Worm (Caenorhabditis elegans): ENCODE measurements around the gene C01G5.3.

The C01G5.3 gene

ce11 chrIV:6535908-6536307 lies at the start of gene C01G5.3:
C01G5.3 (plus strand) TSS chrIV:6536208.
- TF ChIP-seq jun-1 (tag; optimal IDR thresholded peaks at IDR 0.05) (no peak), dmd-8 (GFP tag; IDR thresholded peaks at IDR 0.05) (no peak), lim-7 (GFP tag; IDR thresholded peaks at IDR 0.05) (no peak), fkh-10 (GFP tag; optimal IDR thresholded peaks at IDR 0.05) (no peak), lir-3 (tag; optimal IDR thresholded peaks at IDR 0.05) (no peak), tag-97 (GFP tag; IDR thresholded peaks at IDR 0.05) (no peak), nhr-77 (tag; optimal IDR thresholded peaks at IDR 0.05) (no peak), aly-2 (tag; optimal IDR thresholded peaks at IDR 0.05) (no peak), Y5F2A.4 (GFP tag; optimal IDR thresholded peaks at IDR 0.05) (no peak), spr-1 (tag; optimal IDR thresholded peaks at IDR 0.05) (no peak), pqm-1 (tag; optimal IDR thresholded peaks at IDR 0.05) (no peak), ceh-20 (GFP tag; IDR thresholded peaks at IDR 0.05) (no peak), mdt-29 (GFP tag; IDR thresholded peaks at IDR 0.05) (no peak), hlh-11 (tag; optimal IDR thresholded peaks at IDR 0.05) (no peak)

- TF ChIP-seq F44E2.7 (GFP tag; IDR thresholded peaks at IDR 0.05) (no peak), hlh-11 (tag; optimal IDR thresholded peaks at IDR 0.05) (no peak), spr-1 (tag; optimal IDR thresholded peaks at IDR 0.05) (no peak), madf-9 (GFP tag; conservative IDR thresholded peaks at IDR 0.05) (no peak), daf-12 (tag; optimal IDR thresholded peaks at IDR 0.05) (no peak)
Observed at ce11 chrIV:6487047-6487446, 49.0 kb upstream of the C01G5.3 start, which contains the start of gene Y73B6BL.37. Y73B6BL.37 (plus strand) TSS chrIV:6487347.

- TF ChIP-seq ceh-44 (GFP tag; IDR thresholded peaks at IDR 0.05) (no peak), arid-1 (GFP tag; conservative IDR thresholded peaks at IDR 0.05) (no peak), D1046.2 (GFP tag; IDR thresholded peaks at IDR 0.05) (no peak), zag-1 (tag; optimal IDR thresholded peaks at IDR 0.05) (no peak), mxl-3 (GFP tag; optimal IDR thresholded peaks at IDR 0.05) (no peak), ceh-20 (GFP tag; IDR thresholded peaks at IDR 0.05) (no peak), daf-12 (tag; optimal IDR thresholded peaks at IDR 0.05) (no peak), egl-43 (GFP tag; IDR thresholded peaks at IDR 0.05) (no peak), lin-29 (GFP tag; IDR thresholded peaks at IDR 0.05) (no peak), lir-3 (tag; optimal IDR thresholded peaks at IDR 0.05) (no peak), ZK546.5 (tag; optimal IDR thresholded peaks at IDR 0.05) (no peak), nhr-102 (tag; optimal IDR thresholded peaks at IDR 0.05) (no peak), madf-9 (GFP tag; conservative IDR thresholded peaks at IDR 0.05) (no peak), lin-39 (tag; optimal IDR thresholded peaks at IDR 0.05) (no peak), lin-38 (GFP tag; IDR thresholded peaks at IDR 0.05) (no peak), daf-19 (GFP tag; conservative IDR thresholded peaks at IDR 0.05) (no peak), mep-1 (tag; optimal IDR thresholded peaks at IDR 0.05) (no peak), sdz-12 (GFP tag; optimal IDR thresholded peaks at IDR 0.05) (no peak), aha-1 (tag) (no peak)
Observed at ce11 chrIV:6491915-6492314, 44.1 kb upstream of the C01G5.3 start.

ce11 chrIV:6493299-6493698 lies 42.7 kb upstream of the C01G5.3 start, which contains the start of gene Y73B6BL.44:
Y73B6BL.44 (plus strand) TSS chrIV:6493599.
- TF ChIP-seq Y105C5A.15 (GFP tag; IDR thresholded peaks at IDR 0.05) (no peak), nhr-25 (tag; optimal IDR thresholded peaks at IDR 0.05; ENCODE audit: borderline replicate concordance, insufficient read depth) (no peak), vab-7 (GFP tag; IDR thresholded peaks at IDR 0.05) (no peak)

ce11 chrIV:6496103-6496502 lies 39.9 kb upstream of the C01G5.3 start:
- no peak for TF ChIP-seq zip-2 (tag; optimal IDR thresholded peaks at IDR 0.05)
- no peak for TF ChIP-seq lsy-2 (tag; optimal IDR thresholded peaks at IDR 0.05)
- no peak for TF ChIP-seq lin-15B (tag; optimal IDR thresholded peaks at IDR 0.05)

Measured in whole organism, L4 larva.